Fruit fly (Drosophila melanogaster): ENCODE measurements around the gene CtIP.

CtIP gene

dm6 chr3L:20471499-20472313 lies 35.7 kb downstream of the CtIP start (continued):
- TF ChIP-seq chinmo (GFP tag; IDR thresholded peaks at IDR 0.05; ENCODE audit: partially characterized antibody) (no peak), Hr51 (GFP tag; optimal IDR thresholded peaks at IDR 0.05) (peak; percentile 20 to 40), Blimp-1 (GFP tag; optimal IDR thresholded peaks at IDR 0.05) (no peak), da (GFP tag; optimal IDR thresholded peaks at IDR 0.05) (peak; percentile 46), zf30C (GFP tag; optimal IDR thresholded peaks at IDR 0.05) (no peak), kah (GFP tag; optimal IDR thresholded peaks at IDR 0.05) (peak; percentile 8), bcd (GFP tag; optimal IDR thresholded peaks at IDR 0.05) (peak; percentile 41), CG8281 (tag; optimal IDR thresholded peaks at IDR 0.05) (peak; percentile 18), caup (GFP tag; optimal IDR thresholded peaks at IDR 0.05; ENCODE audit: severe bottlenecking) (peak; percentile 28), cas (GFP tag; IDR thresholded peaks at IDR 0.05) (no peak), HLH3B (GFP tag; IDR thresholded peaks at IDR 0.05) (peak; percentile 6; the same call in 1 of the 2 replicates), ttk (GFP tag; IDR thresholded peaks at IDR 0.05) (no peak), CG7271 (tag; optimal IDR thresholded peaks at IDR 0.05) (no peak), CG4424 (GFP tag; optimal IDR thresholded peaks at IDR 0.05) (peak; percentile 7), CG7556 (GFP tag; optimal IDR thresholded peaks at IDR 0.05) (peak; percentile 44), Mes4 (GFP tag; optimal IDR thresholded peaks at IDR 0.05) (peak; percentile 68), CG13894 (tag; optimal IDR thresholded peaks at IDR 0.05) (peak; percentile 12), sc (optimal IDR thresholded peaks at IDR 0.05) (no peak), sc (GFP tag; optimal IDR thresholded peaks at IDR 0.05) (peak; percentile 78), Ssrp (tag; optimal IDR thresholded peaks at IDR 0.05) (no peak), CG4730 (GFP tag; IDR thresholded peaks at IDR 0.05) (no peak), dan (GFP tag; IDR thresholded peaks at IDR 0.05) (no peak), dm (GFP tag; optimal IDR thresholded peaks at IDR 0.05) (peak; percentile 25), CG15073 (GFP tag; optimal IDR thresholded peaks at IDR 0.05) (no peak), CG14014 (GFP tag; IDR thresholded peaks at IDR 0.05) (peak; percentile 20; the same call in 1 of the 2 replicates), slbo (GFP tag; IDR thresholded peaks at IDR 0.05) (peak; percentile 29; the same call in 1 of the 2 replicates), CG9437 (GFP tag; optimal IDR thresholded peaks at IDR 0.05) (peak; percentile 22), CG11696 (GFP tag; IDR thresholded peaks at IDR 0.05) (0 out of 2 replicates have a peak, but pooled peaks have one; percentile 56), CG12071 (GFP tag; optimal IDR thresholded peaks at IDR 0.05) (peak; percentile 87), Ptx1 (GFP tag; IDR thresholded peaks at IDR 0.05) (peak; percentile 35; the same call in 1 of the 2 replicates), Ets65A (GFP tag) (peak; percentile 47), NC2β (GFP tag; optimal IDR thresholded peaks at IDR 0.05) (peak; percentile 81), eyg (GFP tag; optimal IDR thresholded peaks at IDR 0.05) (peak; percentile 60), Mrtf (GFP tag; IDR thresholded peaks at IDR 0.05) (0 out of 3 replicates have a peak, but pooled peaks have one; percentile 21), CG31224 (GFP tag; IDR thresholded peaks at IDR 0.05) (no peak), lab (GFP tag; optimal IDR thresholded peaks at IDR 0.05) (peak; percentile 43), Meics (GFP tag; optimal IDR thresholded peaks at IDR 0.05) (peak; percentile 83), Lim3 (GFP tag; IDR thresholded peaks at IDR 0.05) (no peak), CG8359 (GFP tag; optimal IDR thresholded peaks at IDR 0.05; ENCODE audit: borderline replicate concordance) (peak; percentile 39), mld (GFP tag; IDR thresholded peaks at IDR 0.05; ENCODE audit: partially characterized antibody) (no peak), CG33213 (GFP tag; optimal IDR thresholded peaks at IDR 0.05) (peak; percentile 67), CG6254 (GFP tag; optimal IDR thresholded peaks at IDR 0.05) (no peak), wek (GFP tag; optimal IDR thresholded peaks at IDR 0.05) (peak; percentile 83), ash1 (GFP tag; optimal IDR thresholded peaks at IDR 0.05) (no peak), org-1 (GFP tag; optimal IDR thresholded peaks at IDR 0.05) (peak; percentile 76), CG18262 (tag; optimal IDR thresholded peaks at IDR 0.05) (peak; percentile 41), az2 (GFP tag; optimal IDR thresholded peaks at IDR 0.05) (no peak), al (GFP tag; IDR thresholded peaks at IDR 0.05) (no peak), CG6689 (GFP tag; IDR thresholded peaks at IDR 0.05) (no peak)
